Worm (Caenorhabditis elegans) whole organism, L3 larva: ENCODE data around the gene rec-8.

Experiments
- ama-1 ChIP-seq: fragments of 150-350 bp; optimal IDR thresholded peaks from 2 replicates; lab custom pipeline; 2018
- daf-12 ChIP-seq: fragments of 150-350 bp; optimal IDR thresholded peaks from 2 replicates; lab custom pipeline; 2014; ENCODE audit warnings: missing biosample characterization, missing genetic modification reagents, missing genetic modification characterization
- elt-2 ChIP-seq: sonication (generic microtip); optimal IDR thresholded peaks from 2 replicates; lab custom pipeline; 2016; ENCODE audit warnings: missing genetic modification reagents, mild to moderate bottlenecking, missing genetic modification characterization, missing compliant biosample characterization
- elt-3 ChIP-seq, 3 experiments: fragments of 150-350 bp in 1 of 3; sonication (generic microtip) in 2 of 3; optimal IDR thresholded peaks; 2 replicates in 2 of 3; 4 replicates in 1 of 3; lab custom pipeline; 2014 to 2017; ENCODE audit warnings: missing biosample characterization in 3 of 3, missing genetic modification characterization in 3 of 3
- pqm-1 ChIP-seq: fragments of 150-350 bp; optimal IDR thresholded peaks from 2 replicates; lab custom pipeline; 2017; ENCODE audit warnings: missing biosample characterization, missing genetic modification characterization, inconsistent platforms
- tbx-2 ChIP-seq: sonication (generic microtip); optimal IDR thresholded peaks from 2 replicates; lab custom pipeline; 2016; ENCODE audit warnings: mild to moderate bottlenecking, missing genetic modification characterization, missing compliant biosample characterization
- unc-39 ChIP-seq: sonication (generic microtip); optimal IDR thresholded peaks from 4 replicates; lab custom pipeline; 2017; ENCODE audit warnings: missing biosample characterization, missing genetic modification characterization

ce11 chrIV:13392230-13392629 is 39.2 kb upstream of the rec-8 start:
- no peak for TF ChIP-seq pqm-1 (tag; lab: Kevin White, UChicago)
- TF ChIP-seq elt-2: no peak
- no peak for TF ChIP-seq daf-12 (tag; lab: Kevin White, UChicago)
- TF ChIP-seq tbx-2: no peak
- no peak for TF ChIP-seq unc-39
- no peak for TF ChIP-seq elt-3 (tag; optimal IDR thresholded peaks at IDR 0.05; lab: Kevin White, UChicago)
- TF ChIP-seq ama-1: peak; percentile 72
